Fruit fly (Drosophila melanogaster) whole organism, embryonic: ENCODE results near the gene CG43290.

ENCODE experiments used
- Asciz ChIP-seq: fragments of 200-800 bp; sonication (Bioruptor generic); optimal IDR thresholded peaks from 2 replicates; lab custom pipeline; 2017; ENCODE audit warnings: missing biosample characterization, mild to moderate bottlenecking, missing genetic modification characterization, missing genetic modification reagents
- CG10147 ChIP-seq: fragments of 200-800 bp; sonication (Bioruptor generic); optimal IDR thresholded peaks from 2 replicates; lab custom pipeline; 2019; ENCODE audit warnings: missing biosample characterization, mild to moderate bottlenecking, missing genetic modification characterization, moderate library complexity
- CG10979 ChIP-seq: fragments of 200-800 bp; sonication (Bioruptor generic); optimal IDR thresholded peaks from 2 replicates; lab custom pipeline; 2018; ENCODE audit warnings: missing biosample characterization, mild to moderate bottlenecking, missing genetic modification characterization, moderate library complexity
- CG11093 ChIP-seq: fragments of 200-800 bp; sonication (Bioruptor generic); IDR thresholded peaks from 3 replicates; pipeline ENCODE4 v1.3.6; 2022; ENCODE audit warnings: missing biosample characterization, missing genetic modification characterization
- CG12299 ChIP-seq: fragments of 200-800 bp; sonication (Bioruptor generic); optimal IDR thresholded peaks from 2 replicates; lab custom pipeline; 2018; ENCODE audit warnings: missing biosample characterization, mild to moderate bottlenecking, missing genetic modification characterization
- CG13296 ChIP-seq: fragments of 200-800 bp; sonication (Bioruptor generic); optimal IDR thresholded peaks from 3 replicates; lab custom pipeline; 2018; ENCODE audit warnings: missing biosample characterization, mild to moderate bottlenecking, missing genetic modification characterization
- CG13624 ChIP-seq: fragments of 200-800 bp; sonication (Bioruptor generic); optimal IDR thresholded peaks from 2 replicates; lab custom pipeline; 2016; ENCODE audit warnings: missing biosample characterization, missing genetic modification characterization
- CG1602 ChIP-seq: fragments of 200-800 bp; sonication (Bioruptor generic); optimal IDR thresholded peaks from 3 replicates; lab custom pipeline; 2016; ENCODE audit warnings: missing biosample characterization, missing genetic modification characterization
- CG17328 ChIP-seq: fragments of 200-800 bp; sonication (Bioruptor generic); IDR thresholded peaks from 2 replicates; pipeline ENCODE4 v1.3.6; 2022; ENCODE audit warnings: missing biosample characterization, missing genetic modification characterization
- CG17829 ChIP-seq: fragments of 200-800 bp; optimal IDR thresholded peaks from 2 replicates; lab custom pipeline; 2019; ENCODE audit warnings: missing biosample characterization, mild to moderate bottlenecking, missing genetic modification characterization, moderate library complexity
- CG31388 ChIP-seq: fragments of 200-800 bp; sonication (Bioruptor generic); optimal IDR thresholded peaks from 2 replicates; lab custom pipeline; 2016; ENCODE audit warnings: missing biosample characterization, missing genetic modification characterization
- CG7928 ChIP-seq: fragments of 200-800 bp; sonication (Bioruptor generic); optimal IDR thresholded peaks from 2 replicates; lab custom pipeline; 2017; ENCODE audit warnings: missing biosample characterization, mild to moderate bottlenecking, missing genetic modification characterization
- CG7987 ChIP-seq: fragments of 200-800 bp; sonication (Bioruptor generic); optimal IDR thresholded peaks from 2 replicates; lab custom pipeline; 2018; ENCODE audit warnings: missing biosample characterization, mild to moderate bottlenecking, missing genetic modification characterization, moderate library complexity
- CG9727 ChIP-seq: fragments of 200-800 bp; sonication (Bioruptor generic); optimal IDR thresholded peaks from 3 replicates; lab custom pipeline; 2017; ENCODE audit warnings: missing biosample characterization, mild to moderate bottlenecking, missing genetic modification characterization
- CTCF ChIP-seq: fragments of 200-800 bp; sonication (Bioruptor generic); optimal IDR thresholded peaks from 2 replicates; lab custom pipeline; 2017; ENCODE audit warnings: missing biosample characterization, mild to moderate bottlenecking, missing genetic modification characterization, moderate library complexity
- Deaf1 ChIP-seq: fragments of 200-800 bp; optimal IDR thresholded peaks from 3 replicates; lab custom pipeline; 2019; ENCODE audit warnings: missing biosample characterization, mild to moderate bottlenecking, missing genetic modification characterization, moderate library complexity
- HHEX ChIP-seq: fragments of 200-800 bp; sonication (Bioruptor generic); optimal IDR thresholded peaks from 3 replicates; lab custom pipeline; 2017; ENCODE audit warnings: missing biosample characterization, mild to moderate bottlenecking, missing genetic modification characterization, missing genetic modification reagents
- Jarid2 ChIP-seq: fragments of 200-800 bp; sonication (Bioruptor generic); optimal IDR thresholded peaks from 3 replicates; lab custom pipeline; 2017; ENCODE audit warnings: mild to moderate bottlenecking, missing biosample characterization, missing genetic modification reagents, missing genetic modification characterization
- MESR4 ChIP-seq: fragments of 200-800 bp; sonication (Bioruptor generic); optimal IDR thresholded peaks from 2 replicates; lab custom pipeline; 2018; ENCODE audit warnings: missing biosample characterization, mild to moderate bottlenecking, missing genetic modification characterization, moderate library complexity
- NC2β ChIP-seq: fragments of 200-800 bp; sonication (Bioruptor generic); optimal IDR thresholded peaks from 2 replicates; lab custom pipeline; 2016; ENCODE audit warnings: missing biosample characterization, missing genetic modification characterization
- Nf-YB ChIP-seq: fragments of 200-800 bp; sonication (Bioruptor generic); optimal IDR thresholded peaks from 3 replicates; lab custom pipeline; 2019; ENCODE audit warnings: missing biosample characterization, mild to moderate bottlenecking, missing genetic modification characterization, moderate library complexity
- Oli ChIP-seq: fragments of 200-800 bp; sonication (Bioruptor generic); optimal IDR thresholded peaks from 2 replicates; lab custom pipeline; 2018; ENCODE audit warnings: missing biosample characterization, mild to moderate bottlenecking, missing genetic modification characterization, moderate library complexity
- Trl ChIP-seq, 3 experiments: fragments of >200 bp in 2 of 3; fragments of 200-800 bp in 1 of 3; sonication (Bioruptor generic) in 1 of 3; optimal IDR thresholded peaks; 2 replicates in 1 of 3; 3 replicates in 2 of 3; lab custom pipeline; 2016 to 2017; ENCODE audit warnings: missing biosample characterization in 1 of 3, missing genetic modification characterization in 1 of 3
- bbx ChIP-seq: fragments of 200-800 bp; sonication (Bioruptor generic); IDR thresholded peaks from 2 replicates; pipeline ENCODE4 v1.3.6; 2022; ENCODE audit warnings: missing biosample characterization, missing genetic modification characterization; ENCODE audit not compliant: partially characterized antibody
- btn ChIP-seq: fragments of 200-800 bp; sonication (Bioruptor generic); optimal IDR thresholded peaks from 2 replicates; lab custom pipeline; 2016; ENCODE audit warnings: missing biosample characterization, missing genetic modification characterization
- chinmo ChIP-seq: fragments of 200-800 bp; sonication (Bioruptor generic); IDR thresholded peaks from 4 replicates; pipeline ENCODE4 v1.3.6; 2022; ENCODE audit warnings: missing biosample characterization, missing genetic modification characterization; ENCODE audit not compliant: partially characterized antibody
- crol ChIP-seq: fragments of 200-800 bp; sonication (Bioruptor generic); IDR thresholded peaks from 2 replicates; pipeline ENCODE4 v1.3.6; 2022; ENCODE audit warnings: missing biosample characterization, missing genetic modification characterization
- cwo ChIP-seq: fragments of 200-800 bp; sonication (Bioruptor generic); optimal IDR thresholded peaks from 3 replicates; lab custom pipeline; 2017; ENCODE audit warnings: missing biosample characterization, missing genetic modification characterization, mild to moderate bottlenecking, moderate library complexity, missing genetic modification reagents
- eve ChIP-seq, 2 experiments: fragments of >200 bp; optimal IDR thresholded peaks; 2 replicates each; lab custom pipeline; 2017; ENCODE audit warnings: missing biosample characterization in 2 of 2, missing genetic modification characterization in 2 of 2
- ewg ChIP-seq: fragments of 200-800 bp; sonication (Bioruptor generic); optimal IDR thresholded peaks from 3 replicates; lab custom pipeline; 2017; ENCODE audit warnings: mild to moderate bottlenecking, missing biosample characterization, missing genetic modification reagents, missing genetic modification characterization
- gsb-n ChIP-seq: fragments of 200-800 bp; sonication (Bioruptor generic); optimal IDR thresholded peaks from 3 replicates; lab custom pipeline; 2018; ENCODE audit warnings: missing biosample characterization, mild to moderate bottlenecking, missing genetic modification characterization
- hth ChIP-seq: fragments of >200 bp; optimal IDR thresholded peaks from 2 replicates; lab custom pipeline; 2017; ENCODE audit warnings: inconsistent platforms
- ken ChIP-seq: fragments of 200-800 bp; sonication (Bioruptor generic); IDR thresholded peaks from 3 replicates; pipeline ENCODE4 v1.3.6; 2022; ENCODE audit warnings: missing biosample characterization, missing genetic modification characterization
- mld ChIP-seq: fragments of 200-800 bp; sonication (Bioruptor generic); IDR thresholded peaks from 3 replicates; pipeline ENCODE4 v1.3.6; 2022; ENCODE audit warnings: missing biosample characterization, missing genetic modification characterization; ENCODE audit not compliant: partially characterized antibody
- nerfin-1 ChIP-seq: fragments of 200-800 bp; sonication (Bioruptor generic); optimal IDR thresholded peaks from 3 replicates; lab custom pipeline; 2019; ENCODE audit warnings: missing biosample characterization, mild to moderate bottlenecking, missing genetic modification characterization, moderate library complexity
- onecut ChIP-seq: fragments of 200-800 bp; sonication (Bioruptor generic); IDR thresholded peaks from 2 replicates; pipeline ENCODE4 v1.3.6; 2022; ENCODE audit warnings: missing biosample characterization, missing genetic modification characterization
- sima ChIP-seq: fragments of 200-800 bp; sonication (Bioruptor generic); optimal IDR thresholded peaks from 2 replicates; lab custom pipeline; 2016; ENCODE audit warnings: missing biosample characterization, missing genetic modification characterization
- sisA ChIP-seq: fragments of 200-800 bp; sonication (Bioruptor generic); IDR thresholded peaks from 2 replicates; pipeline ENCODE4 v1.3.6; 2022; ENCODE audit warnings: missing biosample characterization, missing genetic modification characterization
- trh ChIP-seq: fragments of 200-800 bp; sonication (Bioruptor generic); optimal IDR thresholded peaks from 2 replicates; lab custom pipeline; 2016; ENCODE audit warnings: missing biosample characterization, missing genetic modification characterization
- tup ChIP-seq: fragments of 200-800 bp; sonication (Bioruptor generic); optimal IDR thresholded peaks from 2 replicates; lab custom pipeline; 2016; ENCODE audit warnings: missing biosample characterization, mild to moderate bottlenecking, missing genetic modification characterization, moderate library complexity

The CG43290 gene

dm6 chr3R:7349452-7349851, at the start of gene CG43290:
Gene CG43290 (minus strand): TSS chr3R:7349552.
- TF ChIP-seq nerfin-1 (tag; lab: Kevin White, UChicago): no peak
- TF ChIP-seq ken (GFP tag; lab: Robert Waterston, UW): no peak
- no peak for TF ChIP-seq CG13624 (GFP tag; lab: Kevin White, UChicago)
- no peak for TF ChIP-seq CG1602
- TF ChIP-seq CG10979 (tag; lab: Kevin White, UChicago): no peak
- no peak for TF ChIP-seq onecut (GFP tag; lab: Robert Waterston, UW)
- no peak for TF ChIP-seq crol (GFP tag; lab: Robert Waterston, UW)
- no peak for TF ChIP-seq HHEX

DNA sequence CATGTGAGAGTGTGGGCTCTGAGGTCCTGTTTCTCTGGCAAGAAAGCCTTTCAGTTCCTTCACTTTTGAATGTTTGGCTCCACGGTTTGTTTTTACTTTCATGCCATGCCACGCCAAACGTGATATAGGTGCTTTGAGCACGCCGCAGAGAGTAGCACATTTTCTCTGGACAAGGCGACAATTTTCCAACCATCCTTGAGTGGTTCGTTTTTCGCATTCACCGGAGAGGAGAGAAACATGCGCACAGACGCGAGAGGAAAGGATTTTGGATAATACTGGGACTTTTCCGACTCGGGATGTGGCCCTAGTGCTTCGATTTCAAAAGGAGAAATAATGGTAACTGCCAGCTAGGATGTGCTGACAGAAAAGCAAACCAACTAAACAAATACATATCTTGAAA, 44.7 kb upstream of the CG43290 start:
- TF ChIP-seq Trl (optimal IDR thresholded peaks at IDR 0.05; lab: Kevin White, UChicago) (peak; percentile 2 to 30), Trl (GFP tag; optimal IDR thresholded peaks at IDR 0.05; lab: Kevin White, UChicago) (no peak), chinmo (GFP tag; lab: Robert Waterston, UW) (0 out of 4 replicates have a peak, but pooled peaks have one; percentile 24), CG11093 (GFP tag; lab: Robert Waterston, UW) (no peak), trh (GFP tag; lab: Kevin White, UChicago) (no peak), sima (GFP tag; lab: Kevin White, UChicago) (no peak), NC2β (no peak), CG17328 (GFP tag; lab: Robert Waterston, UW) (no peak), Deaf1 (peak; percentile 92), ewg (GFP tag; lab: Kevin White, UChicago) (peak; percentile 91), CG7987 (no peak), btn (GFP tag; lab: Kevin White, UChicago) (no peak), CTCF (GFP tag; lab: Kevin White, UChicago) (peak; percentile 79), bbx (GFP tag; lab: Robert Waterston, UW) (no peak)

DNA sequence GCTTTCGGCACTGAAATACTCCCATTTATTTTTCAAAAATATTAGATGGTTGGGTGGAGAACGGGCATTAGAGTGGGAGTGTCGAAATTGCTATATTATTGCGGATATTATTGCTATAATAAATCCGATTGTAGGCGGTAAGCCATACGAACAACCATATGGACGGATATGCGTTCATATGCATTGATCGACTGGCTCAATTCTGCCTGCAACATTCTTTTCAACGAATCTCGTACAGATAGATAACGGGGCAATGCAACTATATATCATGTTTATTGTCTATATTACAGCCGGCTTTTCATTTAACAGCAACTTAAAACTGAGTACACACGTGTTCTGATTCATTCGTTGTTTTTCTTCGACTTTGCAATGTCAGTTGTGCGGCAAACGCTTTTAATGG, 41.8 kb upstream of the CG43290 start, which contains the start of gene CG42650:
Gene CG42650, plus strand, starts transcription at position 301 of the 400 bp plus-strand sequence.
- TF ChIP-seq hth (no peak), CG9727 (no peak), tup (no peak), mld (GFP tag; lab: Robert Waterston, UW) (no peak), CG10147 (no peak), sisA (GFP tag; lab: Robert Waterston, UW) (no peak), Oli (tag; lab: Kevin White, UChicago) (no peak), cwo (GFP tag; lab: Kevin White, UChicago) (no peak), Jarid2 (GFP tag; lab: Kevin White, UChicago) (no peak), CG7928 (GFP tag; lab: Kevin White, UChicago) (no peak)
- TF ChIP-seq, all 482 proteins: peak for 0

DNA sequence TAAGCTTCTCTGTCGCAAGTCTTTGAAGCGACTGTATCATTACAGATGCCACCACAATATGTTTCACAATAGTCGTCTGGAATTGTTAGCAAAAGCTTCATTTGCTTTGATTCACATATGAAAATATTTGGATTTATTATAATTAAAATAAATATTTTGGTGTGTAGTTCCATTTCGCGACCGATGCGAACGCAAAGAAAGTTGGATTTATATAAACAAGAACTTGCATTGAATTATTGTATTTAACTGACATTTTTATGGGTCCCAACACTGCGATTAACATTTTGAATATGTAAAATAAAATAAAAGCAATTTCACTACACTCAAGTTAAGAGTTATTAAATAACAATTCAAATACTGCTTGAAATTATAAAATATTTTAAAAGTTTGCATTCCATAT, 19.9 kb upstream of the CG43290 start, which contains the start of gene MstProx:
Gene MstProx, minus strand, starts transcription at position 101 of the 400 bp plus-strand sequence.
- TF ChIP-seq CG31388 (no peak), MESR4 (GFP tag; lab: Kevin White, UChicago) (no peak), Asciz (GFP tag; lab: Kevin White, UChicago) (no peak), eve (GFP tag; optimal IDR thresholded peaks at IDR 0.05; lab: Kevin White, UChicago) (no peak), Nf-YB (GFP tag; lab: Kevin White, UChicago) (no peak), CG17829 (tag; lab: Kevin White, UChicago) (no peak), CG12299 (no peak), gsb-n (tag; lab: Kevin White, UChicago) (no peak), CG13296 (GFP tag; lab: Kevin White, UChicago) (no peak)
